Fruit fly (Drosophila melanogaster) whole organism, embryonic: ENCODE results near the gene Obp99d.

Experiments used
- CG10274 ChIP-seq: fragments of 200-800 bp; sonication (Bioruptor generic); optimal IDR thresholded peaks from 3 replicates; lab custom pipeline; 2017; ENCODE audit warnings: missing biosample characterization, mild to moderate bottlenecking, missing genetic modification characterization
- CG10431 ChIP-seq: fragments of 200-800 bp; sonication (Bioruptor generic); optimal IDR thresholded peaks from 3 replicates; lab custom pipeline; 2018; ENCODE audit warnings: missing biosample characterization, mild to moderate bottlenecking, missing genetic modification characterization
- CG12071 ChIP-seq: fragments of 200-800 bp; sonication (Bioruptor generic); optimal IDR thresholded peaks from 3 replicates; lab custom pipeline; 2018; ENCODE audit warnings: missing biosample characterization, mild to moderate bottlenecking, missing genetic modification characterization
- CG12104 ChIP-seq: fragments of 200-800 bp; sonication (Bioruptor generic); optimal IDR thresholded peaks from 3 replicates; lab custom pipeline; 2016; ENCODE audit warnings: missing biosample characterization, missing genetic modification characterization
- CG12299 ChIP-seq: fragments of 200-800 bp; sonication (Bioruptor generic); optimal IDR thresholded peaks from 2 replicates; lab custom pipeline; 2018; ENCODE audit warnings: missing biosample characterization, mild to moderate bottlenecking, missing genetic modification characterization
- CG14441 ChIP-seq: fragments of 200-800 bp; sonication (Bioruptor generic); IDR thresholded peaks from 2 replicates; pipeline ENCODE4 v1.3.6; 2022; ENCODE audit warnings: missing biosample characterization, missing genetic modification characterization
- CG14710 ChIP-seq: fragments of 200-800 bp; sonication (Bioruptor generic); optimal IDR thresholded peaks from 3 replicates; lab custom pipeline; 2019; ENCODE audit warnings: missing biosample characterization, mild to moderate bottlenecking, missing genetic modification characterization, moderate library complexity
- CG15514 ChIP-seq: fragments of 200-800 bp; sonication (Bioruptor generic); optimal IDR thresholded peaks from 3 replicates; lab custom pipeline; 2017; ENCODE audit warnings: missing biosample characterization, missing genetic modification characterization, mild to moderate bottlenecking, moderate library complexity, missing genetic modification reagents
- CG17802 ChIP-seq: fragments of 200-800 bp; sonication (Bioruptor generic); optimal IDR thresholded peaks from 2 replicates; lab custom pipeline; 2018; ENCODE audit warnings: missing biosample characterization, mild to moderate bottlenecking, missing genetic modification characterization, moderate library complexity
- CG2199 ChIP-seq: fragments of 200-800 bp; sonication (Bioruptor generic); IDR thresholded peaks from 3 replicates; pipeline ENCODE4 v1.3.6; 2022; ENCODE audit warnings: missing biosample characterization, missing genetic modification characterization
- CG30403 ChIP-seq: fragments of 200-800 bp; sonication (Bioruptor generic); optimal IDR thresholded peaks from 3 replicates; lab custom pipeline; 2016; ENCODE audit warnings: missing biosample characterization, missing genetic modification characterization
- CG3163 ChIP-seq: fragments of 200-800 bp; sonication (Bioruptor generic); optimal IDR thresholded peaks from 3 replicates; lab custom pipeline; 2016; ENCODE audit warnings: missing biosample characterization, missing genetic modification characterization
- CG3281 ChIP-seq: fragments of 200-800 bp; sonication (Bioruptor generic); optimal IDR thresholded peaks from 3 replicates; lab custom pipeline; 2017; ENCODE audit warnings: missing biosample characterization, mild to moderate bottlenecking, missing genetic modification characterization
- CG4282 ChIP-seq: fragments of 200-800 bp; sonication (Bioruptor generic); optimal IDR thresholded peaks from 2 replicates; lab custom pipeline; 2016; ENCODE audit warnings: missing biosample characterization, missing genetic modification characterization
- CG4730 ChIP-seq: fragments of 200-800 bp; sonication (Bioruptor generic); IDR thresholded peaks from 2 replicates; pipeline ENCODE4 v1.3.6; 2022; ENCODE audit warnings: missing biosample characterization, missing genetic modification characterization
- CG5180 ChIP-seq: fragments of 200-800 bp; sonication (Bioruptor generic); optimal IDR thresholded peaks from 3 replicates; lab custom pipeline; 2017; ENCODE audit warnings: missing biosample characterization, missing genetic modification characterization, mild to moderate bottlenecking, moderate library complexity, missing genetic modification reagents
- CG6175 ChIP-seq: fragments of 200-800 bp; sonication (Bioruptor generic); IDR thresholded peaks from 3 replicates; pipeline ENCODE4 v1.3.6; 2022; ENCODE audit warnings: missing biosample characterization, missing genetic modification characterization
- CG6272 ChIP-seq: fragments of 200-800 bp; sonication (Bioruptor generic); IDR thresholded peaks from 2 replicates; pipeline ENCODE4 v1.3.6; 2022; ENCODE audit warnings: missing biosample characterization, missing genetic modification characterization
- CG6765 ChIP-seq: fragments of 200-800 bp; sonication (Bioruptor generic); optimal IDR thresholded peaks from 3 replicates; lab custom pipeline; 2017; ENCODE audit warnings: missing biosample characterization, mild to moderate bottlenecking, missing genetic modification characterization
- CG6813 ChIP-seq: fragments of 200-800 bp; sonication (Bioruptor generic); optimal IDR thresholded peaks from 2 replicates; lab custom pipeline; 2017; ENCODE audit warnings: missing biosample characterization, missing genetic modification characterization, mild to moderate bottlenecking, moderate library complexity, missing genetic modification reagents
- CG7987 ChIP-seq: fragments of 200-800 bp; sonication (Bioruptor generic); optimal IDR thresholded peaks from 2 replicates; lab custom pipeline; 2018; ENCODE audit warnings: missing biosample characterization, mild to moderate bottlenecking, missing genetic modification characterization, moderate library complexity
- CG8089 ChIP-seq: fragments of 200-800 bp; sonication (Bioruptor generic); optimal IDR thresholded peaks from 3 replicates; lab custom pipeline; 2016; ENCODE audit warnings: missing biosample characterization, missing genetic modification characterization
- CG8281 ChIP-seq: fragments of 200-800 bp; sonication (Bioruptor generic); optimal IDR thresholded peaks from 2 replicates; lab custom pipeline; 2018; ENCODE audit warnings: missing biosample characterization, mild to moderate bottlenecking, missing genetic modification characterization, moderate library complexity
- CoRest ChIP-seq: fragments of 200-800 bp; sonication (Bioruptor generic); optimal IDR thresholded peaks from 3 replicates; lab custom pipeline; 2018; ENCODE audit warnings: missing biosample characterization, mild to moderate bottlenecking, missing genetic modification characterization, moderate library complexity
- ERR ChIP-seq: fragments of 200-800 bp; sonication (Bioruptor generic); optimal IDR thresholded peaks from 2 replicates; lab custom pipeline; 2016; ENCODE audit warnings: missing biosample characterization, missing genetic modification characterization
- Eip74EF ChIP-seq, 2 experiments: fragments of 200-800 bp in 1 of 2; fragments of >200 bp in 1 of 2; sonication (Bioruptor generic) in 1 of 2; optimal IDR thresholded peaks; 2 replicates each; lab custom pipeline; 2017 to 2019; ENCODE audit warnings: missing biosample characterization in 2 of 2, missing genetic modification characterization in 2 of 2, mild to moderate bottlenecking in 1 of 2, moderate library complexity in 1 of 2
- Fer2 ChIP-seq: fragments of 200-800 bp; sonication (Bioruptor generic); optimal IDR thresholded peaks from 2 replicates; lab custom pipeline; 2018; ENCODE audit warnings: missing biosample characterization, mild to moderate bottlenecking, missing genetic modification characterization, moderate library complexity
- Jarid2 ChIP-seq: fragments of 200-800 bp; sonication (Bioruptor generic); optimal IDR thresholded peaks from 3 replicates; lab custom pipeline; 2017; ENCODE audit warnings: mild to moderate bottlenecking, missing biosample characterization, missing genetic modification reagents, missing genetic modification characterization
- Kr ChIP-seq: fragments of 200-800 bp; sonication (Bioruptor generic); optimal IDR thresholded peaks from 2 replicates; lab custom pipeline; 2017; ENCODE audit warnings: missing biosample characterization, mild to moderate bottlenecking, missing genetic modification characterization
- NC2α ChIP-seq: fragments of 200-800 bp; sonication (Bioruptor generic); optimal IDR thresholded peaks from 2 replicates; lab custom pipeline; 2016; ENCODE audit warnings: missing biosample characterization, missing genetic modification characterization
- Nf-YB ChIP-seq: fragments of 200-800 bp; sonication (Bioruptor generic); optimal IDR thresholded peaks from 3 replicates; lab custom pipeline; 2019; ENCODE audit warnings: missing biosample characterization, mild to moderate bottlenecking, missing genetic modification characterization, moderate library complexity
- Taf1 ChIP-seq: fragments of 200-800 bp; sonication (Bioruptor generic); IDR thresholded peaks from 2 replicates; pipeline ENCODE4 v1.3.6; 2022; ENCODE audit warnings: missing biosample characterization, missing genetic modification characterization
- ac ChIP-seq: fragments of 200-800 bp; sonication (Bioruptor generic); optimal IDR thresholded peaks from 3 replicates; lab custom pipeline; 2017; ENCODE audit warnings: missing biosample characterization, mild to moderate bottlenecking, missing genetic modification characterization
- cg ChIP-seq: fragments of 200-800 bp; sonication (Bioruptor generic); optimal IDR thresholded peaks from 3 replicates; lab custom pipeline; 2019; ENCODE audit warnings: missing biosample characterization, mild to moderate bottlenecking, missing genetic modification characterization, moderate library complexity
- chinmo ChIP-seq: fragments of 200-800 bp; sonication (Bioruptor generic); IDR thresholded peaks from 4 replicates; pipeline ENCODE4 v1.3.6; 2022; ENCODE audit warnings: missing biosample characterization, missing genetic modification characterization; ENCODE audit not compliant: partially characterized antibody
- crc ChIP-seq: fragments of 200-800 bp; sonication (Bioruptor generic); optimal IDR thresholded peaks from 2 replicates; lab custom pipeline; 2016; ENCODE audit warnings: missing biosample characterization, missing genetic modification characterization
- croc ChIP-seq: fragments of 200-800 bp; sonication (Bioruptor generic); conservative IDR thresholded peaks from 3 replicates; pipeline ENCODE4 v1.3.6; 2022; ENCODE audit warnings: missing biosample characterization, missing genetic modification characterization
- crol ChIP-seq: fragments of 200-800 bp; sonication (Bioruptor generic); IDR thresholded peaks from 2 replicates; pipeline ENCODE4 v1.3.6; 2022; ENCODE audit warnings: missing biosample characterization, missing genetic modification characterization
- dm ChIP-seq: fragments of 200-800 bp; sonication (Bioruptor generic); optimal IDR thresholded peaks from 3 replicates; lab custom pipeline; 2016; ENCODE audit warnings: missing biosample characterization, missing genetic modification characterization
- dpn ChIP-seq, 2 experiments: fragments of 200-800 bp; sonication (Bioruptor generic); optimal IDR thresholded peaks; 3 replicates each; lab custom pipeline; 2016; ENCODE audit warnings: missing biosample characterization in 2 of 2, missing genetic modification characterization in 2 of 2
- esg ChIP-seq: fragments of 200-800 bp; sonication (Bioruptor generic); conservative IDR thresholded peaks from 2 replicates; pipeline ENCODE4 v1.3.6; 2022; ENCODE audit warnings: missing biosample characterization, missing genetic modification characterization
- fd3F ChIP-seq: fragments of 200-800 bp; sonication (Bioruptor generic); optimal IDR thresholded peaks from 2 replicates; lab custom pipeline; 2018; ENCODE audit warnings: missing biosample characterization, mild to moderate bottlenecking, missing genetic modification characterization, moderate library complexity
- jing ChIP-seq: fragments of 200-800 bp; sonication (Bioruptor generic); optimal IDR thresholded peaks from 2 replicates; lab custom pipeline; 2018; ENCODE audit warnings: missing biosample characterization, mild to moderate bottlenecking, missing genetic modification characterization
- jumu ChIP-seq: fragments of 200-800 bp; sonication (Bioruptor generic); optimal IDR thresholded peaks from 3 replicates; lab custom pipeline; 2016; ENCODE audit warnings: missing biosample characterization, missing genetic modification characterization
- nerfin-2 ChIP-seq: fragments of 200-800 bp; sonication (Bioruptor generic); IDR thresholded peaks from 2 replicates; pipeline ENCODE4 v1.3.6; 2022; ENCODE audit warnings: missing biosample characterization, missing genetic modification characterization; ENCODE audit not compliant: partially characterized antibody
- pros ChIP-seq: fragments of 200-800 bp; sonication (Bioruptor generic); optimal IDR thresholded peaks from 3 replicates; lab custom pipeline; 2019; ENCODE audit warnings: missing biosample characterization, mild to moderate bottlenecking, missing genetic modification characterization, moderate library complexity
- row ChIP-seq: fragments of 200-800 bp; sonication (Bioruptor generic); IDR thresholded peaks from 3 replicates; pipeline ENCODE4 v1.3.6; 2022; ENCODE audit warnings: missing biosample characterization, missing genetic modification characterization
- slbo ChIP-seq: fragments of 200-800 bp; sonication (Bioruptor generic); IDR thresholded peaks from 2 replicates; pipeline ENCODE4 v1.3.6; 2022; ENCODE audit warnings: missing biosample characterization, missing genetic modification characterization
- ssp ChIP-seq: fragments of 200-800 bp; sonication (Bioruptor generic); IDR thresholded peaks from 2 replicates; pipeline ENCODE4 v1.3.6; 2022; ENCODE audit warnings: missing biosample characterization, missing genetic modification characterization
- wek ChIP-seq: fragments of 200-800 bp; sonication (Bioruptor generic); optimal IDR thresholded peaks from 3 replicates; lab custom pipeline; 2018; ENCODE audit warnings: missing biosample characterization, mild to moderate bottlenecking, missing genetic modification characterization, moderate library complexity

Obp99d gene

dm6 chr3R:29725577-29726240 is 11.4 kb downstream of the Obp99d start, which contains the start of gene Kul (continued):
- TF ChIP-seq Eip74EF (GFP tag; optimal IDR thresholded peaks at IDR 0.05; lab: Kevin White, UChicago) (no peak), croc (no peak), nerfin-2 (no peak), CG4282 (peak; percentile 93), crc (GFP tag; lab: Kevin White, UChicago) (no peak), CG30403 (peak; percentile 36), pros (no peak), CoRest (tag; lab: Kevin White, UChicago) (peak; percentile 42), row (peak; percentile 56; the same call in 2 of the 3 replicates), jing (GFP tag; lab: Kevin White, UChicago) (no peak), CG15514 (GFP tag; lab: Kevin White, UChicago) (peak; percentile 45), jumu (GFP tag; lab: Kevin White, UChicago) (peak; percentile 56), CG8089 (GFP tag; lab: Kevin White, UChicago) (no peak), CG12104 (GFP tag; lab: Kevin White, UChicago) (no peak), wek (GFP tag; lab: Kevin White, UChicago) (no peak), CG17802 (tag; lab: Kevin White, UChicago) (no peak), chinmo (GFP tag; lab: Robert Waterston, UW) (no peak), CG5180 (GFP tag; lab: Kevin White, UChicago) (no peak), cg (GFP tag; lab: Kevin White, UChicago) (no peak), ERR (GFP tag; lab: Kevin White, UChicago) (no peak), CG4730 (GFP tag; lab: Robert Waterston, UW) (no peak), ssp (no peak), Jarid2 (GFP tag; lab: Kevin White, UChicago) (peak; percentile 4), Kr (no peak), CG3281 (GFP tag; lab: Kevin White, UChicago) (no peak), CG6272 (GFP tag; lab: Robert Waterston, UW) (no peak), Fer2 (tag; lab: Kevin White, UChicago) (no peak), slbo (GFP tag; lab: Robert Waterston, UW) (peak; percentile 46; the same call in 1 of the 2 replicates), dpn (GFP tag; optimal IDR thresholded peaks at IDR 0.05; lab: Kevin White, UChicago) (peak; percentile 5 to 41), CG10274 (no peak), CG14710 (tag; lab: Kevin White, UChicago) (peak; percentile 99), CG6175 (GFP tag; lab: Robert Waterston, UW) (no peak), CG10431 (GFP tag; lab: Kevin White, UChicago) (no peak), CG14441 (GFP tag; lab: Robert Waterston, UW) (no peak), Taf1 (GFP tag; lab: Robert Waterston, UW) (no peak), CG2199 (GFP tag; lab: Robert Waterston, UW) (no peak), CG8281 (tag; lab: Kevin White, UChicago) (no peak), CG3163 (no peak), CG6765 (no peak), CG6813 (GFP tag; lab: Kevin White, UChicago) (no peak), crol (GFP tag; lab: Robert Waterston, UW) (no peak), CG7987 (no peak), ac (no peak), fd3F (no peak), esg (GFP tag; lab: Robert Waterston, UW) (no peak), NC2α (GFP tag; lab: Kevin White, UChicago) (no peak), CG12071 (GFP tag; lab: Kevin White, UChicago) (no peak), CG12299 (no peak), dm (GFP tag; lab: Kevin White, UChicago) (peak; percentile 26), Nf-YB (GFP tag; lab: Kevin White, UChicago) (no peak)
